Worm (Caenorhabditis elegans) whole organism, L3 larva: ENCODE results near the gene cpg-19.

Source experiments
- ama-1 ChIP-seq: fragments of 150-350 bp; optimal IDR thresholded peaks from 2 replicates; lab custom pipeline; 2018
- ceh-16 ChIP-seq: sonication (generic microtip); optimal IDR thresholded peaks from 2 replicates; lab custom pipeline; 2017; ENCODE audit warnings: missing biosample characterization, missing genetic modification characterization
- daf-12 ChIP-seq: fragments of 150-350 bp; optimal IDR thresholded peaks from 2 replicates; lab custom pipeline; 2014; ENCODE audit warnings: missing biosample characterization, missing genetic modification reagents, missing genetic modification characterization
- elt-2 ChIP-seq: sonication (generic microtip); optimal IDR thresholded peaks from 2 replicates; lab custom pipeline; 2016; ENCODE audit warnings: missing genetic modification reagents, mild to moderate bottlenecking, missing genetic modification characterization, missing compliant biosample characterization
- hmg-11 ChIP-seq: sonication (generic microtip); optimal IDR thresholded peaks from 2 replicates; lab custom pipeline; 2016; ENCODE audit warnings: missing genetic modification characterization, missing compliant biosample characterization
- nhr-237 ChIP-seq: fragments of 150-350 bp; optimal IDR thresholded peaks from 2 replicates; lab custom pipeline; 2014; ENCODE audit warnings: missing biosample characterization, missing genetic modification characterization
- nhr-28 ChIP-seq: fragments of 150-350 bp; optimal IDR thresholded peaks from 2 replicates; lab custom pipeline; 2014; ENCODE audit warnings: missing biosample characterization, missing genetic modification characterization
- pha-4 ChIP-seq: fragments of 150-350 bp; optimal IDR thresholded peaks from 2 replicates; lab custom pipeline; 2014; ENCODE audit warnings: missing biosample characterization, missing genetic modification reagents, missing genetic modification characterization
- sea-2 ChIP-seq: fragments of 150-350 bp; sonication (generic microtip); optimal IDR thresholded peaks from 4 replicates; lab custom pipeline; 2014; ENCODE audit warnings: missing biosample characterization, missing genetic modification reagents, missing genetic modification characterization
- snpc-4 ChIP-seq: fragments of 150-350 bp; optimal IDR thresholded peaks from 2 replicates; lab custom pipeline; 2014; ENCODE audit warnings: missing biosample characterization, missing genetic modification characterization

DNA sequence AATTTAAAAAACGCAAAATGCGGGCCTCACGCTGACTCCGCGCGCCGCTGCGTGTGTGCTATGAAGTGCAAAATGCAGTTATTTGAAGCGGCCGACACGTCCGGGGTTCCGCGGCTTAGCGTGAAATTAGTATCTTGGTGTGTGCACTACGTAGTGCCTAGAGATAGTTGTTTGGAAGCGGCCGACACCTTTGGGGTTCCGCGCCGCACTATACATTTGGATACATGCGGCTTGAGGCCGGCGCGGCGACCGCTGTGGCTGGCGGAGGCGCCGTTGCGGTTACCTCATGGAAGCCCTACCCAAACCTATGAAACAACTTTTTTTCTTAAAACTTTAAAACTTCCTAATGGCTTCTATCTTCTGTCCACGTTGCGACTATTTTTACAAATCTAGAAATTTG, 7.6 kb downstream of the cpg-19 start:
- TF ChIP-seq daf-12 (tag; lab: Kevin White, UChicago) (no peak), ama-1 (lab: Kevin White, UChicago) (no peak), sea-2 (GFP tag; lab: Kevin White, UChicago) (no peak), nhr-28 (tag; lab: Kevin White, UChicago) (no peak), nhr-237 (tag; lab: Kevin White, UChicago) (no peak), snpc-4 (peak; percentile 64), elt-2 (tag; lab: Kevin White, UChicago) (no peak), pha-4 (no peak), ceh-16 (no peak), hmg-11 (tag; lab: Kevin White, UChicago) (no peak)
